Worm (Caenorhabditis elegans) whole organism, mixed stage, embryonic: ENCODE results near the gene F38A1.15.

Experiments used
- ceh-39 ChIP-seq: fragments of 150-350 bp; optimal IDR thresholded peaks from 2 replicates; lab custom pipeline; 2014; ENCODE audit warnings: missing biosample characterization, missing genetic modification characterization
- ceh-43 ChIP-seq: fragments of 200-800 bp; sonication (Bioruptor generic); optimal IDR thresholded peaks from 2 replicates; lab custom pipeline; 2018; ENCODE audit warnings: mild to moderate bottlenecking, missing genetic modification characterization, moderate library complexity, missing compliant biosample characterization
- elt-1 ChIP-seq: sonication (generic microtip); optimal IDR thresholded peaks from 2 replicates; lab custom pipeline; 2017; ENCODE audit warnings: missing genetic modification characterization, mild to moderate bottlenecking, missing compliant biosample characterization, antibody characterized with exemption, moderate library complexity, borderline replicate concordance; ENCODE audit not compliant: insufficient read depth
- elt-3 ChIP-seq: fragments of 150-350 bp; optimal IDR thresholded peaks from 2 replicates; lab custom pipeline; 2014; ENCODE audit warnings: missing biosample characterization, missing genetic modification characterization
- lin-13 ChIP-seq: fragments of 150-350 bp; optimal IDR thresholded peaks from 2 replicates; lab custom pipeline; 2014; ENCODE audit warnings: missing biosample characterization, missing genetic modification characterization
- nhr-12 ChIP-seq: fragments of 150-350 bp; optimal IDR thresholded peaks from 2 replicates; lab custom pipeline; 2014; ENCODE audit warnings: missing biosample characterization, missing genetic modification characterization
- nhr-237 ChIP-seq: fragments of 150-350 bp; optimal IDR thresholded peaks from 2 replicates; lab custom pipeline; 2014; ENCODE audit warnings: missing biosample characterization, missing genetic modification characterization
- nhr-76 ChIP-seq: sonication (generic microtip); optimal IDR thresholded peaks from 2 replicates; lab custom pipeline; 2017; ENCODE audit warnings: missing biosample characterization, missing genetic modification characterization
- sem-2 ChIP-seq: fragments of 200-800 bp; sonication (Bioruptor generic); optimal IDR thresholded peaks from 2 replicates; lab custom pipeline; 2018; ENCODE audit warnings: mild to moderate bottlenecking, missing genetic modification characterization, missing compliant biosample characterization
- snpc-4 ChIP-seq: fragments of 150-350 bp; optimal IDR thresholded peaks from 2 replicates; lab custom pipeline; 2014; ENCODE audit warnings: missing biosample characterization, missing genetic modification characterization
- unc-39 ChIP-seq: fragments of 150-350 bp; optimal IDR thresholded peaks from 2 replicates; lab custom pipeline; 2014; ENCODE audit warnings: missing biosample characterization, missing genetic modification characterization
- unc-62 ChIP-seq: fragments of 150-350 bp; optimal IDR thresholded peaks from 2 replicates; lab custom pipeline; 2014; ENCODE audit warnings: missing biosample characterization, missing genetic modification reagents, missing genetic modification characterization

ce11 chrIV:1266138-1266537 is 22.9 kb upstream of the F38A1.15 start:
- TF ChIP-seq nhr-12 (tag; lab: Kevin White, UChicago) (no peak), unc-39 (tag; lab: Kevin White, UChicago) (no peak), elt-3 (tag; lab: Kevin White, UChicago) (no peak), elt-1 (tag; lab: Kevin White, UChicago) (no peak), nhr-237 (tag; lab: Kevin White, UChicago) (no peak), unc-62 (no peak), lin-13 (tag; lab: Kevin White, UChicago) (no peak), ceh-39 (tag; lab: Kevin White, UChicago) (no peak), snpc-4 (tag; lab: Kevin White, UChicago) (no peak), ceh-43 (no peak), nhr-76 (tag; lab: Kevin White, UChicago) (no peak), sem-2 (GFP tag; lab: Kevin White, UChicago) (no peak)
